Worm (Caenorhabditis elegans): ENCODE results near the gene ZC395.5.

DNA sequence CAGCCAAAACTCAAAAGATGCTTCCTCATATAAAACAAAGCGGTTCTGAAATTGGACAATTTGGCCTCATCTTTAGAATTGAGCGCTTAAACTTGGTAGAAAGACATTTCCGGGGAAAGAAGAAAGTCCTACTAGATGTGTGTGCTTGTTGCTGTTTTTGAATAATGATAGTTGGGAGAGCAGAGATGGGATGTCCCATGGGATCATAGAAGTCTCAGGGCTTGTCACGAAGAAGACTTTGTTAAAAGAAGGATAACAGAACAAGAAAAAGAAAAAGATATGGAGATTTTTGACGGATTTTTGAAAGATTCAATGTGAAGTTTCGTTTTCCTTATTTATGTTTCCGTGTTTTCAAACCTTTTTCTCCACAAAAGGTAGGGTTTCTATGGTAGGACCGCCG lies 49.0 kb upstream of the ZC395.5 start, which contains the start of gene ZC155.2:
- TF ChIP-seq unc-62 (GFP tag; optimal IDR thresholded peaks at IDR 0.05) (no peak), unc-120 (tag; optimal IDR thresholded peaks at IDR 0.05; ENCODE audit: poor library complexity, severe bottlenecking) (no peak), ztf-11 (tag; optimal IDR thresholded peaks at IDR 0.05) (no peak), pha-4 (tag; optimal IDR thresholded peaks at IDR 0.05) (no peak), mep-1 (tag; optimal IDR thresholded peaks at IDR 0.05) (no peak), lin-13 (tag; optimal IDR thresholded peaks at IDR 0.05) (no peak), zip-8 (tag; optimal IDR thresholded peaks at IDR 0.05) (no peak), ceh-39 (tag; optimal IDR thresholded peaks at IDR 0.05) (no peak), ham-2 (GFP tag; optimal IDR thresholded peaks at IDR 0.05) (no peak), ces-1 (GFP tag; optimal IDR thresholded peaks at IDR 0.05) (no peak), cnd-1 (tag; optimal IDR thresholded peaks at IDR 0.05) (no peak)
